Fruit fly (Drosophila melanogaster): ENCODE results near the gene TyrRII.

The TyrRII gene

dm6 chr3R:17794335-17795074 lies 58.1 kb downstream of the TyrRII start, which contains the start of gene CG43102:
TSS of gene CG43102 (minus strand) at chr3R:17794490.
- TF ChIP-seq CG8478 (optimal IDR thresholded peaks at IDR 0.05) = no peak
- no peak for TF ChIP-seq CTCF (optimal IDR thresholded peaks at IDR 0.05)

- TF ChIP-seq CG8478 (optimal IDR thresholded peaks at IDR 0.05) (no peak), CTCF (optimal IDR thresholded peaks at IDR 0.05) (no peak)
Observed at dm6 chr3R:17795075-17795420, 58.6 kb downstream of the TyrRII start, which contains the start of gene pasi1. TSS of gene pasi1 (plus strand) at chr3R:17795075.

DNA sequence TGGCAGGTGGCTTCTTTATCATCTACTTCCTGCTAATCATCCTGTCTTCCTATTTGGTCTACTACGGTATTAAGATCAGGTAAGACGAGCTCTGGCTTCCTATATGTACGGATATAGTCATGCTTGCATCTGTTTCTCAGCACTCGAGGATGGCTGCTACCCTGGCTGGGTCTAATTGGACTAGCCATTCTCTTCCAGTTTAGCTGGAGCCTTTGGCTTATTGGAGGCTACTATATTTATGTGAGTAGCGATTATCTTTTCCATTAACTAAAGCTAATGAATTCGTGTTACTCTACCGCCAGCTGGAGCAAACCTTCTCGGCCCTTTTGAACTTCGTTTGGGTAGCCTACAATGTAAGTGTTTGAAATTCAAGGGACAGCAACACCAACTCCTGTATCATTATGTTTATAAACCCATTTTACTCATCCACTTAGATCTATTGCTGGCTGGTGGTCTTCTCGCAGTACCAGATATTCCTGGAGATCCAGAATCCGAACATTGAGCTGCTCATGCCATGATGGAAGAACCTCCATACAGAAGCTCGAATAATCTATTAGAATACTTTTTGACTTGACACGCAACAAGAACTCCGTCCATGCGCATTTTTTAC lies 59.3 kb downstream of the TyrRII start:
- no peak for TF ChIP-seq CG8478 (optimal IDR thresholded peaks at IDR 0.05)
- no peak for TF ChIP-seq CTCF (optimal IDR thresholded peaks at IDR 0.05)
